Fruit fly (Drosophila melanogaster) whole organism, prepupa: ENCODE results near the gene Gcn5.

Experiments
- CG11294 ChIP-seq: fragments of 200-800 bp; sonication (Bioruptor generic); IDR thresholded peaks from 2 replicates; pipeline ENCODE4 v1.3.6; 2022; ENCODE audit warnings: missing biosample characterization, missing genetic modification characterization
- CG32006 ChIP-seq: fragments of 200-800 bp; sonication (Bioruptor generic); optimal IDR thresholded peaks from 3 replicates; lab custom pipeline; 2017; ENCODE audit warnings: missing biosample characterization, mild to moderate bottlenecking, missing genetic modification characterization
- CG6163 ChIP-seq: fragments of 200-800 bp; sonication (Bioruptor generic); IDR thresholded peaks from 3 replicates; pipeline ENCODE4 v1.3.6; 2022; ENCODE audit warnings: missing biosample characterization, missing genetic modification characterization
- Lpt ChIP-seq: fragments of 200-800 bp; sonication (Bioruptor generic); optimal IDR thresholded peaks from 3 replicates; lab custom pipeline; 2016; ENCODE audit warnings: missing biosample characterization, missing genetic modification characterization
- OdsH ChIP-seq: fragments of 200-800 bp; sonication (Bioruptor generic); optimal IDR thresholded peaks from 3 replicates; lab custom pipeline; 2016; ENCODE audit warnings: missing biosample characterization, missing genetic modification characterization
- fd59A ChIP-seq: fragments of 200-800 bp; sonication (Bioruptor generic); optimal IDR thresholded peaks from 2 replicates; lab custom pipeline; 2017; ENCODE audit warnings: missing biosample characterization, mild to moderate bottlenecking, missing genetic modification characterization, missing genetic modification reagents
- ss ChIP-seq, 2 experiments: fragments of 200-800 bp; sonication (Bioruptor generic); optimal IDR thresholded peaks; 2 replicates in 1 of 2; 3 replicates in 1 of 2; lab custom pipeline; 2017 to 2018; ENCODE audit warnings: mild to moderate bottlenecking in 2 of 2, missing biosample characterization in 2 of 2, missing genetic modification characterization in 2 of 2, moderate library complexity in 1 of 2

DNA sequence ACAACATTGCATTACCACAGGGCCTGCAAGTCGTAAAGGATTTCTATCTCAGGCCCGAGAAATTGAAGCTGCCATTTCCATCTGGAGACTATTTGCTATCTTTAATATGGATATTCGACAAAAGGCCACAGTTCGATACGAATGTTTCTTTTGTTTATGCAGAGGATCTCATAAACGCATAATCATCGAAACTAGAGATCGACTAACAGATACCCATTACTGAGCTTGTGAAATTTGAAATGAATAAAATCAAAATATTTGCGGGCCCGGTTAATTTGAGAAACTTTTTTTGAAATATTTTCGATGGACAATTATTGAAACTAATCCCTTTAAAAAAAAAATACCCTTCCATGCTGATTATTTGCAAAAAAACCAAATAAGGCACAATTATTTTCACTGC, 37.6 kb downstream of the Gcn5 start:
- TF ChIP-seq CG6163 (GFP tag; lab: Robert Waterston, UW) (no peak), ss (GFP tag; optimal IDR thresholded peaks at IDR 0.05; lab: Kevin White, UChicago) (no peak), Lpt (GFP tag; lab: Kevin White, UChicago) (no peak), CG11294 (GFP tag; lab: Robert Waterston, UW) (no peak), CG32006 (no peak), fd59A (GFP tag; lab: Kevin White, UChicago) (no peak), OdsH (GFP tag; lab: Kevin White, UChicago) (no peak)
